Worm (Caenorhabditis elegans) whole organism, L3 larva: ENCODE data around the gene dot-1.5.

Experiments
- R02D3.7 ChIP-seq: fragments of 150-350 bp; optimal IDR thresholded peaks from 2 replicates; lab custom pipeline; 2014; ENCODE audit warnings: missing biosample characterization, missing genetic modification characterization
- aly-2 ChIP-seq: fragments of 150-350 bp; optimal IDR thresholded peaks from 2 replicates; lab custom pipeline; 2014; ENCODE audit warnings: missing biosample characterization, missing genetic modification characterization
- ceh-28 ChIP-seq: fragments of 150-350 bp; optimal IDR thresholded peaks from 2 replicates; lab custom pipeline; 2014; ENCODE audit warnings: missing biosample characterization, missing genetic modification reagents, missing genetic modification characterization
- ceh-9 ChIP-seq: sonication (generic microtip); optimal IDR thresholded peaks from 2 replicates; lab custom pipeline; 2018; ENCODE audit warnings: missing biosample characterization, missing genetic modification characterization
- egl-27 ChIP-seq: sonication (generic microtip); optimal IDR thresholded peaks from 4 replicates; lab custom pipeline; 2017; ENCODE audit warnings: missing biosample characterization, missing genetic modification reagents, missing genetic modification characterization
- elt-2 ChIP-seq: sonication (generic microtip); optimal IDR thresholded peaks from 2 replicates; lab custom pipeline; 2016; ENCODE audit warnings: missing genetic modification reagents, mild to moderate bottlenecking, missing genetic modification characterization, missing compliant biosample characterization
- elt-3 ChIP-seq, 3 experiments: fragments of 150-350 bp in 1 of 3; sonication (generic microtip) in 2 of 3; optimal IDR thresholded peaks; 2 replicates in 2 of 3; 4 replicates in 1 of 3; lab custom pipeline; 2014 to 2017; ENCODE audit warnings: missing biosample characterization in 3 of 3, missing genetic modification characterization in 3 of 3
- eor-1 ChIP-seq, 2 experiments: fragments of 150-350 bp; optimal IDR thresholded peaks; 2 replicates each; lab custom pipeline; 2014 to 2018; ENCODE audit warnings: missing biosample characterization in 2 of 2, missing genetic modification characterization in 2 of 2
- fkh-2 ChIP-seq: fragments of 150-350 bp; optimal IDR thresholded peaks from 2 replicates; lab custom pipeline; 2014; ENCODE audit warnings: missing biosample characterization, missing genetic modification reagents, missing genetic modification characterization
- fos-1 ChIP-seq: fragments of 150-350 bp; optimal IDR thresholded peaks from 2 replicates; lab custom pipeline; 2014; ENCODE audit warnings: missing biosample characterization, missing genetic modification characterization
- hmg-11 ChIP-seq: sonication (generic microtip); optimal IDR thresholded peaks from 2 replicates; lab custom pipeline; 2016; ENCODE audit warnings: missing genetic modification characterization, missing compliant biosample characterization
- lin-15B ChIP-seq: fragments of 150-350 bp; optimal IDR thresholded peaks from 2 replicates; lab custom pipeline; 2014; ENCODE audit warnings: missing biosample characterization, missing genetic modification characterization
- lin-39 ChIP-seq: fragments of 150-350 bp; optimal IDR thresholded peaks from 2 replicates; lab custom pipeline; 2018; ENCODE audit warnings: missing biosample characterization, missing genetic modification reagents, missing genetic modification characterization
- lsy-12 ChIP-seq: sonication (generic microtip); optimal IDR thresholded peaks from 2 replicates; lab custom pipeline; 2016; ENCODE audit warnings: mild to moderate bottlenecking, missing genetic modification characterization, missing compliant biosample characterization
- mml-1 ChIP-seq: fragments of 150-350 bp; sonication (generic microtip); optimal IDR thresholded peaks from 3 replicates; lab custom pipeline; 2014; ENCODE audit warnings: missing biosample characterization, missing genetic modification characterization
- nfya-1 ChIP-seq: sonication (generic microtip); optimal IDR thresholded peaks from 2 replicates; lab custom pipeline; 2017; ENCODE audit warnings: missing genetic modification characterization, mild to moderate bottlenecking, missing compliant biosample characterization, antibody characterized with exemption, moderate library complexity; ENCODE audit not compliant: insufficient read depth
- nhr-11 ChIP-seq: fragments of 150-350 bp; optimal IDR thresholded peaks from 2 replicates; lab custom pipeline; 2014; ENCODE audit warnings: missing biosample characterization, missing genetic modification characterization
- nhr-12 ChIP-seq: fragments of 150-350 bp; optimal IDR thresholded peaks from 2 replicates; lab custom pipeline; 2014; ENCODE audit warnings: missing biosample characterization, missing genetic modification characterization
- nhr-23 ChIP-seq: fragments of 150-350 bp; optimal IDR thresholded peaks from 2 replicates; lab custom pipeline; 2014; ENCODE audit warnings: missing biosample characterization, missing genetic modification reagents, missing genetic modification characterization
- nhr-28 ChIP-seq: fragments of 150-350 bp; optimal IDR thresholded peaks from 2 replicates; lab custom pipeline; 2014; ENCODE audit warnings: missing biosample characterization, missing genetic modification characterization
- nhr-43 ChIP-seq: sonication (generic microtip); optimal IDR thresholded peaks from 2 replicates; lab custom pipeline; 2016; ENCODE audit warnings: mild to moderate bottlenecking, missing genetic modification characterization, missing compliant biosample characterization; ENCODE audit not compliant: poor library complexity, severe bottlenecking
- nhr-67 ChIP-seq: fragments of 150-350 bp; optimal IDR thresholded peaks from 2 replicates; lab custom pipeline; 2014; ENCODE audit warnings: missing biosample characterization, missing genetic modification characterization
- nhr-77 ChIP-seq: fragments of 150-350 bp; optimal IDR thresholded peaks from 2 replicates; lab custom pipeline; 2014; ENCODE audit warnings: missing biosample characterization, missing genetic modification characterization
- pha-4 ChIP-seq: fragments of 150-350 bp; optimal IDR thresholded peaks from 2 replicates; lab custom pipeline; 2014; ENCODE audit warnings: missing biosample characterization, missing genetic modification reagents, missing genetic modification characterization
- pqm-1 ChIP-seq: fragments of 150-350 bp; optimal IDR thresholded peaks from 2 replicates; lab custom pipeline; 2017; ENCODE audit warnings: missing biosample characterization, missing genetic modification characterization, inconsistent platforms
- sea-2 ChIP-seq: fragments of 150-350 bp; sonication (generic microtip); optimal IDR thresholded peaks from 4 replicates; lab custom pipeline; 2014; ENCODE audit warnings: missing biosample characterization, missing genetic modification reagents, missing genetic modification characterization
- skn-1 ChIP-seq: fragments of 150-350 bp; optimal IDR thresholded peaks from 2 replicates; lab custom pipeline; 2014; ENCODE audit warnings: missing biosample characterization, missing genetic modification characterization
- snpc-4 ChIP-seq: fragments of 150-350 bp; optimal IDR thresholded peaks from 2 replicates; lab custom pipeline; 2014; ENCODE audit warnings: missing biosample characterization, missing genetic modification characterization
- tbx-2 ChIP-seq: sonication (generic microtip); optimal IDR thresholded peaks from 2 replicates; lab custom pipeline; 2016; ENCODE audit warnings: mild to moderate bottlenecking, missing genetic modification characterization, missing compliant biosample characterization
- unc-39 ChIP-seq: sonication (generic microtip); optimal IDR thresholded peaks from 4 replicates; lab custom pipeline; 2017; ENCODE audit warnings: missing biosample characterization, missing genetic modification characterization
- unc-62 ChIP-seq: fragments of 150-350 bp; sonication (generic microtip); optimal IDR thresholded peaks from 4 replicates; lab custom pipeline; 2014; ENCODE audit warnings: missing biosample characterization, missing genetic modification reagents, missing genetic modification characterization
- ztf-11 ChIP-seq: fragments of 150-350 bp; optimal IDR thresholded peaks from 2 replicates; lab custom pipeline; 2014; ENCODE audit warnings: missing biosample characterization, missing genetic modification characterization
- ztf-4 ChIP-seq: fragments of 150-350 bp; optimal IDR thresholded peaks from 2 replicates; lab custom pipeline; 2014; ENCODE audit warnings: missing biosample characterization, missing genetic modification characterization

The dot-1.5 gene

DNA sequence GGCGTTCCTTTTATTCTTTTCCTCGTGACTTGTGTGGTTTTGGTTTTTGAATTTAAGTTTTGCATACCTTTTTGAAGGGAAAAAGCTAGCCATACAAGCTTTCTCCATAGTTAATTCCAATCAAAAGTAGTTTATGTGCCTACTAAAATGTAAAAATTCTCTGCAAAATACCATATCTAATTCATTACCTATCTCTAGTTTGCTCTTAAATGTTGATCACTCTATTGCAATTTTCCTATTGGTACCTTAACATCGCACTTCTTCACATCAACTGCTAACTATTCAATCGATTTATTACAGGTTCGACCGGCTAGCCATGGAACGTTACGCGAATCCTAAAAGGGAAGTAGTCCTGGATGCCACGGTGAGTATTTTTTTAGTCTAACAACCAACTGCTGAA lies 45.0 kb downstream of the dot-1.5 start, which contains the start of gene F52D2.7:
Gene F52D2.7 (plus strand): TSS at position 301 of the 400 bp plus-strand sequence.
- no peak for TF ChIP-seq unc-39 (tag; lab: Kevin White, UChicago)
- TF ChIP-seq nhr-77 (tag; lab: Kevin White, UChicago) = no peak
- TF ChIP-seq fos-1 (tag; lab: Kevin White, UChicago) = no peak
- TF ChIP-seq nhr-11 (tag; lab: Kevin White, UChicago) = no peak
- TF ChIP-seq mml-1 (tag; lab: Kevin White, UChicago) = no peak
- TF ChIP-seq sea-2 (GFP tag; lab: Kevin White, UChicago) = no peak
- no peak for TF ChIP-seq ztf-11
- TF ChIP-seq egl-27 (tag; lab: Kevin White, UChicago) = no peak
- TF ChIP-seq nhr-43 (tag; lab: Kevin White, UChicago) = no peak
- no peak for TF ChIP-seq hmg-11 (tag; lab: Kevin White, UChicago)
- no peak for TF ChIP-seq ztf-4 (tag; lab: Kevin White, UChicago)
- TF ChIP-seq aly-2 = no peak
- TF ChIP-seq pqm-1 (tag; lab: Kevin White, UChicago) = no peak

DNA sequence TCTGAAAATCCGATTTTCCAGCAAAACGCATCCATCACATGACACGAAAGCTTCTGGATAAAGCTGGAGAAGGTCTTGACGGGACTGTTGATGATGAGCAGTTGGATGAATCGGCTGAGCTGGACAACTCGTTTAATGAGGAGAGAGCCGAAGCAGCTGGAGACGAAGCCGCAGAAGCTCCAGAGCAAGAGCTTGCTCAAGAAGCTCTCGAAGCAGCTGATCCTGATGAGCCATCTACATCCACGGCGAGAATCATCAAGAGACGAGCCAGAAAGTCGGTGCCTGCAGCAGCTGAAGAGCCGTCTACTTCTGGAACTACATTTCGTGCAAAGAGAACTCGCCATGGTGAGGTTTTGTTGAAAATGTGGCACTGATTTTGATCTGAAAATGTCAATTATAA lies 47.1 kb downstream of the dot-1.5 start:
- TF ChIP-seq elt-3 (tag; optimal IDR thresholded peaks at IDR 0.05; lab: Kevin White, UChicago) = no peak
- TF ChIP-seq hmg-11 (tag; lab: Kevin White, UChicago) = no peak
- no peak for TF ChIP-seq tbx-2 (tag; lab: Kevin White, UChicago)
- TF ChIP-seq nhr-23 (tag; lab: Kevin White, UChicago) = no peak
- no peak for TF ChIP-seq nhr-67 (tag; lab: Kevin White, UChicago)
- no peak for TF ChIP-seq snpc-4 (tag; lab: Kevin White, UChicago)
- TF ChIP-seq ztf-4 (tag; lab: Kevin White, UChicago) = no peak

DNA sequence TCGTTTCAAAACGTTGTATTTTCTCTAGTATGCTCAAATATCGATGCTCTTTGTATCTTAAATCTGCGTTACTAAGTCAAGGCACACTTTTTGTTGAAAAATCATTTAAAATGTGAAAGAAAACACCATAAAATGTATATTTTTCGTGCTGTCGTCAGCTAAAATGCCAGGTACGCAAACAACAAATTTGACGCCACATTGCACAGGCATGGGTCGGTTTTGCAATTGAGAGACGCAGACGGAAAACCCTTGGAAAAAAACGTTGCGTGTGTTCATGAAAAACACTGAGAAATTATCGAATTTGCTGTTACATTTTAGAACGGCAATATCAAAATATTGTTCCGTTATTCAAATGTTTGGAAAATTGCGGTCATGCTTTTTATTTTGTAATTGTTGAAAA lies 47.6 kb downstream of the dot-1.5 start:
- peak; percentile 97 for TF ChIP-seq hmg-11 (tag; lab: Kevin White, UChicago)
- TF ChIP-seq lsy-12 = no peak
- TF ChIP-seq eor-1 (tag; optimal IDR thresholded peaks at IDR 0.05; lab: Kevin White, UChicago) = no peak
- peak; percentile 0 for TF ChIP-seq pqm-1 (tag; lab: Kevin White, UChicago)
- peak; percentile 22 for TF ChIP-seq elt-2 (tag; lab: Kevin White, UChicago)
- TF ChIP-seq nhr-77 (tag; lab: Kevin White, UChicago) = no peak
- no peak for TF ChIP-seq aly-2
- no peak for TF ChIP-seq unc-62
- no peak for TF ChIP-seq R02D3.7 (tag; lab: Kevin White, UChicago)
- no peak for TF ChIP-seq nhr-67 (tag; lab: Kevin White, UChicago)
- peak; percentile 65 for TF ChIP-seq nfya-1 (tag; lab: Kevin White, UChicago)
- TF ChIP-seq pha-4 (tag; lab: Kevin White, UChicago) = peak; percentile 67
- TF ChIP-seq elt-3 (tag; optimal IDR thresholded peaks at IDR 0.05; lab: Kevin White, UChicago) = no peak
- TF ChIP-seq ceh-28 (tag; lab: Kevin White, UChicago) = peak; percentile 45
- TF ChIP-seq nhr-11 (tag; lab: Kevin White, UChicago) = no peak
- no peak for TF ChIP-seq snpc-4 (tag; lab: Kevin White, UChicago)
- no peak for TF ChIP-seq nhr-28
- TF ChIP-seq ceh-9 = no peak
- no peak for TF ChIP-seq fkh-2
- peak; percentile 41 for TF ChIP-seq skn-1 (tag; lab: Kevin White, UChicago)
- no peak for TF ChIP-seq fos-1 (tag; lab: Kevin White, UChicago)
- no peak for TF ChIP-seq nhr-12
- peak; percentile 26 for TF ChIP-seq lin-15B (tag; lab: Kevin White, UChicago)
- peak; percentile 42 for TF ChIP-seq nhr-23 (tag; lab: Kevin White, UChicago)
- TF ChIP-seq lin-39 (tag; lab: Kevin White, UChicago) = peak; percentile 21
- peak; percentile 21 for TF ChIP-seq nhr-43 (tag; lab: Kevin White, UChicago)
- TF ChIP-seq ztf-11 = no peak
- TF ChIP-seq, all 47 proteins: peak for 11
